Fruit fly (Drosophila melanogaster) Kc167 (cell line): ENCODE data around the gene CG6126.

Source experiments
- Myc ChIP-seq: fragments of >200 bp; optimal IDR thresholded peaks from 2 replicates; lab custom pipeline; 2017; ENCODE audit warnings: missing external identifiers
- Sin3A ChIP-seq: fragments of >200 bp; optimal IDR thresholded peaks from 2 replicates; lab custom pipeline; 2018; ENCODE audit warnings: missing external identifiers
- insv ChIP-seq: fragments of >200 bp; optimal IDR thresholded peaks from 3 replicates; lab custom pipeline; 2018; ENCODE audit warnings: missing external identifiers
- psq ChIP-seq: fragments of >200 bp; optimal IDR thresholded peaks from 2 replicates; lab custom pipeline; 2017; ENCODE audit warnings: missing external identifiers
- ttk ChIP-seq: sonication (Bioruptor generic); optimal IDR thresholded peaks from 2 replicates; lab custom pipeline; 2017; ENCODE audit warnings: missing external identifiers

- no peak for TF ChIP-seq Sin3A
- no peak for TF ChIP-seq ttk
- no peak for TF ChIP-seq psq (lab: Kevin White, UChicago)
- no peak for TF ChIP-seq insv
- TF ChIP-seq Myc: no peak
Measured at dm6 chr3R:16211883-16212540, 9.1 kb upstream of the CG6126 start.
